Worm (Caenorhabditis elegans) whole organism, L4 larva: ENCODE measurements around the gene C04H4.1.
A peak's percentile ranks its signal among the peaks of the same experiment; 100 is the strongest.

Experiments
- D1046.2 ChIP-seq: fragments of 200-800 bp; sonication (Bioruptor generic); IDR thresholded peaks from 2 replicates; pipeline ENCODE4 v1.3.6; 2022; ENCODE audit warnings: missing genetic modification characterization, missing compliant biosample characterization
- F49E8.2 ChIP-seq: sonication (generic microtip); optimal IDR thresholded peaks from 2 replicates; lab custom pipeline; 2016; ENCODE audit warnings: missing compliant biosample characterization, mild to moderate bottlenecking, missing genetic modification characterization, borderline replicate concordance
- Y105C5A.15 ChIP-seq: fragments of 200-800 bp; sonication (Bioruptor generic); IDR thresholded peaks from 2 replicates; pipeline ENCODE4 v1.3.6; 2022; ENCODE audit warnings: missing genetic modification characterization, missing compliant biosample characterization
- Y5F2A.4 ChIP-seq: fragments of 200-800 bp; sonication (Bioruptor generic); optimal IDR thresholded peaks from 2 replicates; lab custom pipeline; 2018; ENCODE audit warnings: mild to moderate bottlenecking, missing genetic modification characterization, missing compliant biosample characterization
- ZK546.5 ChIP-seq, 2 experiments: sonication (generic microtip); optimal IDR thresholded peaks; 2 replicates each; lab custom pipeline; 2017; ENCODE audit warnings: missing biosample characterization in 2 of 2, missing genetic modification characterization in 2 of 2
- aha-1 ChIP-seq: fragments of 150-350 bp; peaks from one replicate; lab custom pipeline; 2014; ENCODE audit warnings: missing biosample characterization, missing genetic modification characterization
- ama-1 ChIP-seq: fragments of 150-350 bp; optimal IDR thresholded peaks from 2 replicates; lab custom pipeline; 2014; ENCODE audit warnings: inconsistent platforms, mixed read lengths
- attf-4 ChIP-seq: sonication (generic microtip); optimal IDR thresholded peaks from 3 replicates; lab custom pipeline; 2017; ENCODE audit warnings: missing biosample characterization, missing genetic modification characterization
- ceh-28 ChIP-seq: fragments of 150-350 bp; optimal IDR thresholded peaks from 2 replicates; lab custom pipeline; 2014; ENCODE audit warnings: missing biosample characterization, missing genetic modification reagents, missing genetic modification characterization
- daf-12 ChIP-seq: fragments of 150-350 bp; optimal IDR thresholded peaks from 2 replicates; lab custom pipeline; 2014; ENCODE audit warnings: missing biosample characterization, missing genetic modification reagents, missing genetic modification characterization
- egl-27 ChIP-seq: sonication (generic microtip); optimal IDR thresholded peaks from 3 replicates; lab custom pipeline; 2017; ENCODE audit warnings: missing biosample characterization, missing genetic modification reagents, missing genetic modification characterization
- fkh-10 ChIP-seq: fragments of 150-350 bp; optimal IDR thresholded peaks from 2 replicates; lab custom pipeline; 2014; ENCODE audit warnings: missing biosample characterization, missing genetic modification reagents, missing genetic modification characterization
- hif-1 ChIP-seq, 2 experiments: sonication (generic microtip); optimal IDR thresholded peaks; 2 replicates each; lab custom pipeline; 2016 to 2017; ENCODE audit warnings: missing compliant biosample characterization in 2 of 2, missing genetic modification characterization in 2 of 2, missing genetic modification reagents in 2 of 2, missing genotype in 2 of 2, mild to moderate bottlenecking in 1 of 2
- jun-1 ChIP-seq: fragments of 150-350 bp; optimal IDR thresholded peaks from 2 replicates; lab custom pipeline; 2014; ENCODE audit warnings: missing biosample characterization, missing genetic modification reagents, missing genetic modification characterization
- lin-1 ChIP-seq: fragments of 200-800 bp; sonication (Bioruptor generic); IDR thresholded peaks from 2 replicates; pipeline ENCODE4 v1.3.6; 2022; ENCODE audit warnings: missing genetic modification reagents, missing genetic modification characterization, missing compliant biosample characterization
- lin-38 ChIP-seq: fragments of 200-800 bp; sonication (Bioruptor generic); IDR thresholded peaks from 2 replicates; pipeline ENCODE4 v1.3.6; 2022; ENCODE audit warnings: missing genetic modification reagents, missing genetic modification characterization, missing compliant biosample characterization
- lsy-2 ChIP-seq, 2 experiments: fragments of 150-350 bp in 1 of 2; sonication (generic microtip) in 1 of 2; optimal IDR thresholded peaks; 2 replicates each; lab custom pipeline; 2014 to 2017; ENCODE audit warnings: missing biosample characterization in 2 of 2, missing genetic modification characterization in 2 of 2
- nhr-11 ChIP-seq: fragments of 150-350 bp; optimal IDR thresholded peaks from 2 replicates; lab custom pipeline; 2014; ENCODE audit warnings: missing biosample characterization, missing genetic modification characterization
- nhr-48 ChIP-seq: sonication (generic microtip); optimal IDR thresholded peaks from 2 replicates; lab custom pipeline; 2016; ENCODE audit warnings: mild to moderate bottlenecking, missing genetic modification characterization, missing compliant biosample characterization
- nhr-77 ChIP-seq: fragments of 150-350 bp; optimal IDR thresholded peaks from 2 replicates; lab custom pipeline; 2014; ENCODE audit warnings: missing biosample characterization, missing genetic modification characterization
- set-16 ChIP-seq: fragments of 200-800 bp; sonication (Bioruptor generic); IDR thresholded peaks from 2 replicates; pipeline ENCODE4 v1.3.6; 2022; ENCODE audit warnings: missing genetic modification reagents, missing genetic modification characterization, missing compliant biosample characterization
- unc-62 ChIP-seq, 3 experiments: fragments of 150-350 bp in 1 of 3; sonication (generic microtip); optimal IDR thresholded peaks in 2 of 3; peaks in 1 of 3; 1 replicate in 1 of 3; 2 replicates in 2 of 3; lab custom pipeline; 2014 to 2017; ENCODE audit warnings: missing biosample characterization in 3 of 3, missing genetic modification characterization in 3 of 3, missing genetic modification reagents in 3 of 3, missing genotype in 1 of 3
- vab-7 ChIP-seq: fragments of 200-800 bp; sonication (Bioruptor generic); IDR thresholded peaks from 2 replicates; pipeline ENCODE4 v1.3.6; 2022; ENCODE audit warnings: missing genetic modification reagents, missing genetic modification characterization, missing compliant biosample characterization
- zip-2 ChIP-seq: fragments of 150-350 bp; optimal IDR thresholded peaks from 2 replicates; lab custom pipeline; 2014; ENCODE audit warnings: missing biosample characterization, missing genetic modification characterization

Gene C04H4.1

ce11 chrII:7974189-7974823, 15.7 kb downstream of the C04H4.1 start:
- TF ChIP-seq set-16 (GFP tag; lab: Robert Waterston, UW) (no peak), aha-1 (peak; percentile 82), unc-62 (GFP tag; optimal IDR thresholded peaks at IDR 0.05 in 1 of 2; lab: Kevin White, UChicago) (peak in 1 of 2 experiments; percentile 55), unc-62 (tag; optimal IDR thresholded peaks at IDR 0.05; lab: Kevin White, UChicago) (no peak)

- TF ChIP-seq daf-12 (tag; lab: Kevin White, UChicago) (no peak), nhr-77 (no peak)
- TF ChIP-seq, all 104 proteins: peak for 0
Measured at ce11 chrII:7976308-7976707, 17.7 kb downstream of the C04H4.1 start, which contains the start of gene DH11.5. Gene DH11.5 (plus strand): TSS chrII:7976608.

ce11 chrII:7977513-7977912, 18.9 kb downstream of the C04H4.1 start:
- TF ChIP-seq ama-1 (lab: Kevin White, UChicago) (no peak), D1046.2 (no peak), nhr-11 (tag; lab: Kevin White, UChicago) (peak; percentile 28), ceh-28 (tag; lab: Kevin White, UChicago) (no peak), vab-7 (no peak)

ce11 chrII:7981084-7981483, 22.4 kb downstream of the C04H4.1 start:
- TF ChIP-seq ZK546.5 (tag; optimal IDR thresholded peaks at IDR 0.05; lab: Kevin White, UChicago) (no peak), nhr-48 (tag; lab: Kevin White, UChicago) (no peak), lin-1 (no peak), unc-62 (GFP tag; optimal IDR thresholded peaks at IDR 0.05 in 1 of 2; lab: Kevin White, UChicago) (peak in 1 of 2 experiments; percentile 78), unc-62 (tag; optimal IDR thresholded peaks at IDR 0.05; lab: Kevin White, UChicago) (no peak)

ce11 chrII:7983454-7983853, 24.8 kb downstream of the C04H4.1 start:
- TF ChIP-seq aha-1 = peak; percentile 77
- TF ChIP-seq egl-27 (tag; lab: Kevin White, UChicago) = no peak
- TF ChIP-seq unc-62 (GFP tag; optimal IDR thresholded peaks at IDR 0.05 in 1 of 2; lab: Kevin White, UChicago) = peak in 1 of 2 experiments; percentile 89
- TF ChIP-seq unc-62 (tag; optimal IDR thresholded peaks at IDR 0.05; lab: Kevin White, UChicago) = no peak
- TF ChIP-seq hif-1 (tag; optimal IDR thresholded peaks at IDR 0.05; lab: Kevin White, UChicago) = no peak

- TF ChIP-seq Y105C5A.15 (GFP tag; lab: Robert Waterston, UW) (no peak), fkh-10 (peak; percentile 30), F49E8.2 (no peak), aha-1 (peak; percentile 95)
Measured at ce11 chrII:7984071-7984470, 25.4 kb downstream of the C04H4.1 start.

- no peak for TF ChIP-seq attf-4
- no peak for TF ChIP-seq zip-2 (tag; lab: Kevin White, UChicago)
- TF ChIP-seq unc-62 (GFP tag; optimal IDR thresholded peaks at IDR 0.05 in 1 of 2; lab: Kevin White, UChicago) = peak in 1 of 2 experiments; percentile 99
- TF ChIP-seq unc-62 (tag; optimal IDR thresholded peaks at IDR 0.05; lab: Kevin White, UChicago) = no peak
- no peak for TF ChIP-seq egl-27 (tag; lab: Kevin White, UChicago)
Measured at ce11 chrII:7985029-7985428, 26.4 kb downstream of the C04H4.1 start.

- TF ChIP-seq jun-1 (tag; lab: Kevin White, UChicago) (no peak), aha-1 (peak; percentile 90), D1046.2 (no peak), lin-38 (GFP tag; lab: Robert Waterston, UW) (no peak), Y5F2A.4 (no peak), lsy-2 (tag; optimal IDR thresholded peaks at IDR 0.05; lab: Kevin White, UChicago) (peak in 1 of 2 experiments; percentile 6), nhr-77 (no peak)
Measured at ce11 chrII:7986928-7987327, 28.3 kb downstream of the C04H4.1 start.
